Fruit fly (Drosophila melanogaster): ENCODE data around the gene CG34130.

DNA sequence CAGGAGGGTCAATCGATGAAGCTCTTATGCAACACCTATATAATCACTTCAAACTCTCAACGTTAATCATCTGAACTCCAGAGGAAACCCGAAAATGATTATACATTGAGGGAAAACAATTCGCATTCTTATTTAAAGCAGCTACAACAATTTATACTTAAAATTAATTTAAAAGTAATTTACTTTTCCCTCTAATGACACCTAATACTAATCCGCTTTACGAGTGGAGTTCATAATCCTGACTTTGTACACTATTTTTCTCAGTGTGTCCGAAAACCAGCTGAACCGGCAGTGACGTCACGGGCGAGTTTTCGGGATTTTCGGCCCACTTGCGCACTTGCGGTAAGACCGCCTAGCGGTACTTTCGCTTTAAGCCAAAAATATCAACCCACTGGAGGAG is 2.5 kb upstream of the CG34130 start:
- TF ChIP-seq CG9705 (GFP tag; optimal IDR thresholded peaks at IDR 0.05) (no peak), lola (GFP tag; optimal IDR thresholded peaks at IDR 0.05) (no peak), Myc (optimal IDR thresholded peaks at IDR 0.05) (no peak)

All from whole organism, wandering third instar larva.